Worm (Caenorhabditis elegans) whole organism, L4 larva: ENCODE measurements around the gene srv-2.

Source experiments
- F26F4.8 ChIP-seq: fragments of 200-800 bp; sonication (Bioruptor generic); conservative IDR thresholded peaks from 2 replicates; pipeline ENCODE4 v1.3.6; 2022; ENCODE audit warnings: missing genetic modification characterization, missing compliant biosample characterization
- F49E8.2 ChIP-seq: sonication (generic microtip); optimal IDR thresholded peaks from 2 replicates; lab custom pipeline; 2016; ENCODE audit warnings: missing compliant biosample characterization, mild to moderate bottlenecking, missing genetic modification characterization, borderline replicate concordance
- T20F7.1 ChIP-seq: fragments of 200-800 bp; sonication (Bioruptor generic); optimal IDR thresholded peaks from 2 replicates; lab custom pipeline; 2018; ENCODE audit warnings: mild to moderate bottlenecking, missing genetic modification characterization, missing compliant biosample characterization
- Y105C5A.15 ChIP-seq: fragments of 200-800 bp; sonication (Bioruptor generic); IDR thresholded peaks from 2 replicates; pipeline ENCODE4 v1.3.6; 2022; ENCODE audit warnings: missing genetic modification characterization, missing compliant biosample characterization
- Y5F2A.4 ChIP-seq: fragments of 200-800 bp; sonication (Bioruptor generic); optimal IDR thresholded peaks from 2 replicates; lab custom pipeline; 2018; ENCODE audit warnings: mild to moderate bottlenecking, missing genetic modification characterization, missing compliant biosample characterization
- Y75B8A.6 ChIP-seq: fragments of 200-800 bp; sonication (Bioruptor generic); IDR thresholded peaks from 2 replicates; pipeline ENCODE4 v1.3.6; 2022; ENCODE audit warnings: missing genetic modification reagents, missing genetic modification characterization, missing compliant biosample characterization
- aha-1 ChIP-seq: fragments of 150-350 bp; peaks from one replicate; lab custom pipeline; 2014; ENCODE audit warnings: missing biosample characterization, missing genetic modification characterization
- arid-1 ChIP-seq: fragments of 200-800 bp; sonication (Bioruptor generic); conservative IDR thresholded peaks from 2 replicates; pipeline ENCODE4 v1.3.6; 2022; ENCODE audit warnings: missing genetic modification reagents, missing genetic modification characterization, missing compliant biosample characterization
- ceh-28 ChIP-seq: fragments of 150-350 bp; optimal IDR thresholded peaks from 2 replicates; lab custom pipeline; 2014; ENCODE audit warnings: missing biosample characterization, missing genetic modification reagents, missing genetic modification characterization
- ceh-32 ChIP-seq: sonication (generic microtip); optimal IDR thresholded peaks from 2 replicates; lab custom pipeline; 2016; ENCODE audit warnings: mild to moderate bottlenecking, missing genetic modification characterization, missing compliant biosample characterization; ENCODE audit not compliant: poor library complexity
- ceh-62 ChIP-seq: sonication (generic microtip); optimal IDR thresholded peaks from 2 replicates; lab custom pipeline; 2017; ENCODE audit warnings: missing biosample characterization, missing genetic modification characterization
- ceh-82 ChIP-seq: sonication (generic microtip); optimal IDR thresholded peaks from 2 replicates; lab custom pipeline; 2017; ENCODE audit warnings: missing biosample characterization, missing genetic modification characterization
- daf-16 ChIP-seq, 3 experiments: sonication (generic microtip); optimal IDR thresholded peaks; 2 replicates each; lab custom pipeline; 2016 to 2017; ENCODE audit warnings: missing genetic modification characterization in 3 of 3, missing genetic modification reagents in 3 of 3, mild to moderate bottlenecking in 2 of 3, missing compliant biosample characterization in 2 of 3, missing biosample characterization in 1 of 3, moderate library complexity in 1 of 3
- dmd-6 ChIP-seq: fragments of 200-800 bp; sonication (Bioruptor generic); IDR thresholded peaks from 2 replicates; pipeline ENCODE4 v1.3.6; 2022; ENCODE audit warnings: missing genetic modification reagents, missing genetic modification characterization, missing compliant biosample characterization
- fkh-10 ChIP-seq: fragments of 150-350 bp; optimal IDR thresholded peaks from 2 replicates; lab custom pipeline; 2014; ENCODE audit warnings: missing biosample characterization, missing genetic modification reagents, missing genetic modification characterization
- gei-8 ChIP-seq: fragments of 200-800 bp; sonication (Bioruptor generic); optimal IDR thresholded peaks from 2 replicates; lab custom pipeline; 2018; ENCODE audit warnings: mild to moderate bottlenecking, missing genetic modification characterization, missing compliant biosample characterization
- hif-1 ChIP-seq, 2 experiments: sonication (generic microtip); optimal IDR thresholded peaks; 2 replicates each; lab custom pipeline; 2016 to 2017; ENCODE audit warnings: missing compliant biosample characterization in 2 of 2, missing genetic modification characterization in 2 of 2, missing genetic modification reagents in 2 of 2, missing genotype in 2 of 2, mild to moderate bottlenecking in 1 of 2
- hlh-11 ChIP-seq: fragments of 200-800 bp; sonication (Bioruptor generic); optimal IDR thresholded peaks from 2 replicates; lab custom pipeline; 2018; ENCODE audit warnings: mild to moderate bottlenecking, missing genetic modification characterization, missing compliant biosample characterization
- hlh-30 ChIP-seq: sonication (generic microtip); optimal IDR thresholded peaks from 2 replicates; lab custom pipeline; 2017; ENCODE audit warnings: antibody characterized with exemption, mild to moderate bottlenecking, missing genetic modification characterization, missing compliant biosample characterization; ENCODE audit not compliant: insufficient read depth
- hmg-1.1 ChIP-seq: fragments of 200-800 bp; sonication (Bioruptor generic); IDR thresholded peaks from 2 replicates; pipeline ENCODE4 v1.3.6; 2022; ENCODE audit warnings: missing genetic modification reagents, missing genetic modification characterization, missing compliant biosample characterization
- lim-7 ChIP-seq: fragments of 200-800 bp; sonication (Bioruptor generic); IDR thresholded peaks from 2 replicates; pipeline ENCODE4 v1.3.6; 2022; ENCODE audit warnings: missing genetic modification characterization, missing compliant biosample characterization
- lin-13 ChIP-seq: fragments of 150-350 bp; optimal IDR thresholded peaks from 2 replicates; lab custom pipeline; 2014; ENCODE audit warnings: missing biosample characterization, missing genetic modification reagents, missing genetic modification characterization
- lin-29 ChIP-seq: fragments of 200-800 bp; sonication (Bioruptor generic); IDR thresholded peaks from 2 replicates; pipeline ENCODE4 v1.3.6; 2022; ENCODE audit warnings: missing genetic modification reagents, missing genetic modification characterization, missing compliant biosample characterization
- lin-38 ChIP-seq: fragments of 200-800 bp; sonication (Bioruptor generic); IDR thresholded peaks from 2 replicates; pipeline ENCODE4 v1.3.6; 2022; ENCODE audit warnings: missing genetic modification reagents, missing genetic modification characterization, missing compliant biosample characterization
- lin-39 ChIP-seq: fragments of 150-350 bp; optimal IDR thresholded peaks from 2 replicates; lab custom pipeline; 2014; ENCODE audit warnings: missing biosample characterization, missing genetic modification reagents, missing genetic modification characterization
- lir-3 ChIP-seq: sonication (generic microtip); optimal IDR thresholded peaks from 2 replicates; lab custom pipeline; 2016; ENCODE audit warnings: mild to moderate bottlenecking, missing genetic modification characterization, missing compliant biosample characterization
- lsy-2 ChIP-seq, 2 experiments: fragments of 150-350 bp in 1 of 2; sonication (generic microtip) in 1 of 2; optimal IDR thresholded peaks; 2 replicates each; lab custom pipeline; 2014 to 2017; ENCODE audit warnings: missing biosample characterization in 2 of 2, missing genetic modification characterization in 2 of 2
- madf-5 ChIP-seq, 2 experiments: fragments of 200-800 bp; sonication (Bioruptor generic); IDR thresholded peaks; 2 replicates each; pipeline ENCODE4 v1.3.6; 2022; ENCODE audit warnings: missing compliant biosample characterization in 2 of 2, missing genetic modification characterization in 2 of 2
- mep-1 ChIP-seq: fragments of 150-350 bp; sonication (generic microtip); optimal IDR thresholded peaks from 3 replicates; lab custom pipeline; 2014; ENCODE audit warnings: missing biosample characterization, missing genetic modification characterization
- mxl-3 ChIP-seq: fragments of 200-800 bp; sonication (Bioruptor generic); optimal IDR thresholded peaks from 2 replicates; lab custom pipeline; 2018; ENCODE audit warnings: mild to moderate bottlenecking, missing genetic modification characterization, missing compliant biosample characterization
- nhr-102 ChIP-seq: sonication (generic microtip); optimal IDR thresholded peaks from 2 replicates; lab custom pipeline; 2016; ENCODE audit warnings: mild to moderate bottlenecking, missing genetic modification characterization, moderate library complexity, missing compliant biosample characterization
- nhr-111 ChIP-seq: fragments of 200-800 bp; sonication (Bioruptor generic); optimal IDR thresholded peaks from 2 replicates; lab custom pipeline; 2018; ENCODE audit warnings: mild to moderate bottlenecking, missing genetic modification characterization, missing compliant biosample characterization
- nhr-25 ChIP-seq: sonication (generic microtip); optimal IDR thresholded peaks from 2 replicates; lab custom pipeline; 2017; ENCODE audit warnings: missing genetic modification characterization, mild to moderate bottlenecking, missing compliant biosample characterization, antibody characterized with exemption, moderate library complexity, borderline replicate concordance; ENCODE audit not compliant: insufficient read depth
- nhr-41 ChIP-seq: fragments of 200-800 bp; sonication (Bioruptor generic); IDR thresholded peaks from 2 replicates; pipeline ENCODE4 v1.3.6; 2022; ENCODE audit warnings: missing genetic modification reagents, missing genetic modification characterization, missing compliant biosample characterization
- nhr-48 ChIP-seq: sonication (generic microtip); optimal IDR thresholded peaks from 2 replicates; lab custom pipeline; 2016; ENCODE audit warnings: mild to moderate bottlenecking, missing genetic modification characterization, missing compliant biosample characterization
- nhr-76 ChIP-seq: fragments of 150-350 bp; optimal IDR thresholded peaks from 2 replicates; lab custom pipeline; 2014; ENCODE audit warnings: missing biosample characterization, missing genetic modification characterization
- pha-4 ChIP-seq, 2 experiments: fragments of 150-350 bp in 1 of 2; fragments of 200-800 bp in 1 of 2; sonication (Bioruptor generic) in 1 of 2; IDR thresholded peaks in 1 of 2; optimal IDR thresholded peaks in 1 of 2; 2 replicates each; pipeline versions ENCODE4 v1.3.6 to Lab custom; 2014 to 2022; ENCODE audit warnings: missing genetic modification characterization in 2 of 2, missing genetic modification reagents in 2 of 2, missing biosample characterization in 1 of 2, missing compliant biosample characterization in 1 of 2
- pqm-1 ChIP-seq: sonication (generic microtip); optimal IDR thresholded peaks from 2 replicates; lab custom pipeline; 2017; ENCODE audit warnings: missing biosample characterization, missing genetic modification characterization
- sdz-12 ChIP-seq: fragments of 200-800 bp; sonication (Bioruptor generic); optimal IDR thresholded peaks from 2 replicates; lab custom pipeline; 2018; ENCODE audit warnings: mild to moderate bottlenecking, missing genetic modification characterization, missing compliant biosample characterization
- skn-1 ChIP-seq: fragments of 150-350 bp; optimal IDR thresholded peaks from 2 replicates; lab custom pipeline; 2014; ENCODE audit warnings: missing biosample characterization, missing genetic modification characterization
- snpc-4 ChIP-seq: fragments of 150-350 bp; optimal IDR thresholded peaks from 2 replicates; lab custom pipeline; 2014; ENCODE audit warnings: missing biosample characterization, missing genetic modification characterization
- unc-130 ChIP-seq: sonication (generic microtip); optimal IDR thresholded peaks from 2 replicates; lab custom pipeline; 2016; ENCODE audit warnings: missing genetic modification reagents, missing genetic modification characterization, missing compliant biosample characterization
- unc-39 ChIP-seq: sonication (generic microtip); optimal IDR thresholded peaks from 2 replicates; lab custom pipeline; 2017; ENCODE audit warnings: missing biosample characterization, missing genetic modification characterization
- unc-62 ChIP-seq, 3 experiments: fragments of 150-350 bp in 1 of 3; sonication (generic microtip); optimal IDR thresholded peaks in 2 of 3; peaks in 1 of 3; 1 replicate in 1 of 3; 2 replicates in 2 of 3; lab custom pipeline; 2014 to 2017; ENCODE audit warnings: missing biosample characterization in 3 of 3, missing genetic modification characterization in 3 of 3, missing genetic modification reagents in 3 of 3, missing genotype in 1 of 3
- zag-1 ChIP-seq: fragments of 150-350 bp; optimal IDR thresholded peaks from 2 replicates; lab custom pipeline; 2014; ENCODE audit warnings: missing biosample characterization, missing genetic modification characterization
- zip-11 ChIP-seq: fragments of 200-800 bp; sonication (Bioruptor generic); IDR thresholded peaks from 2 replicates; pipeline ENCODE4 v1.3.6; 2022; ENCODE audit warnings: missing genetic modification characterization, missing compliant biosample characterization
- zip-2 ChIP-seq: fragments of 150-350 bp; optimal IDR thresholded peaks from 2 replicates; lab custom pipeline; 2014; ENCODE audit warnings: missing biosample characterization, missing genetic modification characterization

The srv-2 gene

DNA sequence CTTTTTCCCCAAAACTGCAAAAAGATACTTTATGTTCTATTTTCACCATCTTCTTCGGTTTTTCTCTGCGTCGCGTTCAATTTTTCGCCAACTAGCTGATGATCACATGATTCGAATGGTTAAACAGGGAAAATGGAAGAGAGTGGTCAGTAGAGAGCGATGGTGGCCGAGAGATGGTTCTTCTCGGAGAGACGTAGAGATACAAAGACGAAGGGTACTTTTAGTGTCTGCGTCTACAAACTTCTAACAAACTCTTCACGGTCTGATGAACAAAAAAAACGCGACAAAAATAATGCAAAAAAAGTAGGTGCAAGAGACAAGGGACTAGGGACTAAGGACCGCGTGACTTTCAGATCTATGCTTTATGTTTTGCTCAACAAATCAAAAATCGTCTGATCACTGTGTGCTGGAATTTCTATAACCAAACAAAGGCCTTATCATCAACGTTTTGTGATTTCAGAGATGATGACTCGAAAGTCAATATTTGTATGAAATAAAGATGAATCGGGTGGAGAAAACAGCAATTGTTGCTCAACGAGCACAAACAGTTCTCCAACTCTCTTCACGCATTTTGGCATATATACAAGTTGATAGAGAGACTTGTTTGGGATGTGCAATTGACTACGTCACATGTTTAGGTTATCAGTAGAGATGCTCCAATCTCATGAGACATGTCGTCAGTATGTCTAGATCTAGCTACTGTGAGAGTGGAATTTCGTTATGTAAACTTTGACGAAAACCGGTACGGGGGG, 49.9 kb downstream of the srv-2 start (continued):
- TF ChIP-seq madf-5 (GFP tag; IDR thresholded peaks at IDR 0.05; lab: Robert Waterston, UW) (no peak; a peak in 1 of 4 replicates), sdz-12 (GFP tag; lab: Kevin White, UChicago) (peak; percentile 7), dmd-6 (peak; percentile 87), ceh-82 (tag; lab: Kevin White, UChicago) (no peak), fkh-10 (peak; percentile 91), nhr-48 (peak; percentile 95), lsy-2 (tag; optimal IDR thresholded peaks at IDR 0.05; lab: Kevin White, UChicago) (peak; percentile 76 to 92), Y75B8A.6 (0 out of 2 replicates have a peak, but pooled peaks have one; percentile 74), nhr-25 (tag; lab: Kevin White, UChicago) (peak; percentile 81), gei-8 (GFP tag; lab: Kevin White, UChicago) (peak; percentile 74), ceh-62 (tag; lab: Kevin White, UChicago) (no peak), hlh-11 (tag; lab: Kevin White, UChicago) (peak; percentile 96), lin-29 (GFP tag; lab: Robert Waterston, UW) (peak; percentile 70; the same call in 1 of the 2 replicates), skn-1 (no peak), ceh-32 (tag; lab: Kevin White, UChicago) (no peak), nhr-102 (tag; lab: Kevin White, UChicago) (peak; percentile 72), pha-4 (GFP tag; IDR thresholded peaks at IDR 0.05; lab: Robert Waterston, UW) (peak; percentile 41; the same call in 1 of the 2 replicates), pha-4 (tag; optimal IDR thresholded peaks at IDR 0.05; lab: Kevin White, UChicago) (no peak), unc-130 (GFP tag; lab: Kevin White, UChicago) (no peak), lim-7 (GFP tag; lab: Robert Waterston, UW) (0 out of 2 replicates have a peak, but pooled peaks have one; percentile 18), arid-1 (GFP tag; lab: Robert Waterston, UW) (peak; percentile 28; the same call in 1 of the 2 replicates), zip-2 (tag; lab: Kevin White, UChicago) (no peak), lin-13 (no peak), hif-1 (tag; optimal IDR thresholded peaks at IDR 0.05; lab: Kevin White, UChicago) (peak; percentile 25 to 69), unc-62 (GFP tag; optimal IDR thresholded peaks at IDR 0.05 in 1 of 2; lab: Kevin White, UChicago) (peak in 1 of 2 experiments; percentile 100), unc-62 (tag; optimal IDR thresholded peaks at IDR 0.05; lab: Kevin White, UChicago) (no peak), snpc-4 (no peak), unc-39 (no peak), mep-1 (tag; lab: Kevin White, UChicago) (peak; percentile 89), Y105C5A.15 (GFP tag; lab: Robert Waterston, UW) (0 out of 2 replicates have a peak, but pooled peaks have one; percentile 24), zag-1 (tag; lab: Kevin White, UChicago) (peak; percentile 52), T20F7.1 (GFP tag; lab: Kevin White, UChicago) (peak; percentile 67), nhr-41 (peak; percentile 24; the same call in 1 of the 2 replicates), ceh-28 (tag; lab: Kevin White, UChicago) (peak; percentile 14), mxl-3 (GFP tag; lab: Kevin White, UChicago) (peak; percentile 60), lir-3 (tag; lab: Kevin White, UChicago) (no peak), nhr-76 (tag; lab: Kevin White, UChicago) (peak; percentile 64), hmg-1.1 (peak; percentile 80), F49E8.2 (tag; lab: Kevin White, UChicago) (no peak), daf-16 (GFP tag; optimal IDR thresholded peaks at IDR 0.05; lab: Kevin White, UChicago) (peak in 1 of 2 experiments; percentile 79), daf-16 (tag; optimal IDR thresholded peaks at IDR 0.05; lab: Kevin White, UChicago) (peak; percentile 86), Y5F2A.4 (GFP tag; lab: Kevin White, UChicago) (no peak), pqm-1 (tag; lab: Kevin White, UChicago) (no peak), lin-39 (tag; lab: Kevin White, UChicago) (no peak), F26F4.8 (GFP tag; lab: Robert Waterston, UW) (no peak), hlh-30 (peak; percentile 99), zip-11 (GFP tag; lab: Robert Waterston, UW) (no peak), aha-1 (tag; lab: Kevin White, UChicago) (peak; percentile 99), nhr-111 (no peak), lin-38 (GFP tag; lab: Robert Waterston, UW) (peak; percentile 63)
